Worm (Caenorhabditis elegans) whole organism, L3 larva: ENCODE measurements around the gene F46C8.8.

ENCODE experiments used
- elt-3 ChIP-seq, 3 experiments: fragments of 150-350 bp in 1 of 3; sonication (generic microtip) in 2 of 3; optimal IDR thresholded peaks; 2 replicates in 2 of 3; 4 replicates in 1 of 3; lab custom pipeline; 2014 to 2017; ENCODE audit warnings: missing biosample characterization in 3 of 3, missing genetic modification characterization in 3 of 3
- fkh-10 ChIP-seq: sonication (generic microtip); optimal IDR thresholded peaks from 2 replicates; lab custom pipeline; 2017; ENCODE audit warnings: missing biosample characterization, missing genetic modification reagents, missing genetic modification characterization
- lin-39 ChIP-seq: fragments of 150-350 bp; optimal IDR thresholded peaks from 2 replicates; lab custom pipeline; 2018; ENCODE audit warnings: missing biosample characterization, missing genetic modification reagents, missing genetic modification characterization

DNA sequence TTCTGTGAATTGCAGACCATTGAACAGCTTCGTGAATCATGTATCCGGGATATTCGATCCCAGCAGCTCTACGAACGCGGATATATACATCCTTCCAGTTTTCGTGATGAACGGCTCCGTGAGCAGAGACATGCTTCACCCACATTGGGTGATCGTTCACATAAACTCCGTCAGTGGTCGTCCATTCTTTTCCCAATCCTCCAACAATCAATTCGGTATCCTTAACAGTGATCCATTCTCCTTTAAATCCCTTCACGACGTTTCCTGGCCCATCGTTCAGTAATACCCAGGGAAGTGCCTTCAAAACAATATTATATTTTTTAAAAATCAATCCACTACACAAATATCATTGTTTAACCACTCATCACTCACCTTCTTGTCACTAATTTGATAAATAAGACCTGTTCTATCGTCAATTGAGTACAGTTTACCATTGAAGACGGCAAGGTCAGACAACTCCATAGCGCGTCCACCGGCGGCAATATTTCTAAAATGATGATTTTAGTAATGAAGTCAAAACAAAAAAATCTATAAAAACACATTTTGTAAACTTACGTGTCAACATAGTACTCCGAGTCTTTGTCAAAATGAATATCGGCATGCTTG lies 14.6 kb upstream of the F46C8.8 start:
- TF ChIP-seq fkh-10: no peak
- no peak for TF ChIP-seq elt-3 (tag; optimal IDR thresholded peaks at IDR 0.05; lab: Kevin White, UChicago)
- TF ChIP-seq lin-39: no peak
